4 fruit fly cellular contexts compared by ENCODE assay signal in the genomic region with DNA sequence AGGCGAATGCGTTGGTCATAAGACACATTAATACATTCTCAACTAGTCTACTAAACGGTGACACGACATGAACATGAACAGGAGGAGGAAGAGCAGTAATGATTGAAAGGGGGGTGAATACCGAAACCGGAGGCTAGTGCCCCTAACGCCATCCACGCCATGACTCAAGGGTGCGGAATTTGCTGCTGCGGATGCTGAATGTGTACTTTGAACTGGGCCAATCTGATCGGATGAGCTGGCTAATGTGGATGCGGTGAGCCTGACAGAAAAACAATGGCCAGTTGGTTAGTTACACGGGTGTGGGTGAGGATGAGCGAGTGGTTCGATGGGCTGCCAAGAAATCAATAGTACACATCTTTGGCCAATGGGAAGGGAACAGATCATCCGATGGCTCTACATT.
A peak's percentile ranks its signal among the peaks of the same experiment; 100 is the strongest.
TF ChIP-seq lines count a peak whose summit lies in the region.

No protein-coding gene starts in this region.

- no peak for TF ChIP-seq CTCF in whole organism, embryonic (GFP tag; optimal IDR thresholded peaks at IDR 0.05; lab: Kevin White, UChicago)

TF ChIP-seq in whole organism, adult, 20 proteins besides CTCF, POLR2A, EP300 and RAD21:
- TF ChIP-seq pad (GFP tag; optimal IDR thresholded peaks at IDR 0.05; lab: Kevin White, UChicago) (no peak), CG12768 (GFP tag; optimal IDR thresholded peaks at IDR 0.05; lab: Kevin White, UChicago) (peak; percentile 47), Mnt (GFP tag; optimal IDR thresholded peaks at IDR 0.05; lab: Kevin White, UChicago) (no peak), Hr96 (GFP tag; optimal IDR thresholded peaks at IDR 0.05; lab: Kevin White, UChicago) (no peak), CG5204 (GFP tag; optimal IDR thresholded peaks at IDR 0.05; lab: Kevin White, UChicago) (no peak), kay (GFP tag; lab: Kevin White, UChicago; ENCODE audit: borderline replicate concordance) (peak; percentile 90), tj (GFP tag; optimal IDR thresholded peaks at IDR 0.05; lab: Kevin White, UChicago) (no peak)
TF ChIP-seq in whole organism, adult: peak in this region for 2.

TF ChIP-seq in whole organism, embryonic, 481 proteins besides CTCF, POLR2A, EP300 and RAD21:
- TF ChIP-seq CG16815 (GFP tag; optimal IDR thresholded peaks at IDR 0.05; lab: Kevin White, UChicago) (no peak), nom (GFP tag; optimal IDR thresholded peaks at IDR 0.05; lab: Kevin White, UChicago) (peak; percentile 76), CG12071 (GFP tag; optimal IDR thresholded peaks at IDR 0.05; lab: Kevin White, UChicago) (no peak), Mes4 (GFP tag; optimal IDR thresholded peaks at IDR 0.05; lab: Kevin White, UChicago) (no peak)
TF ChIP-seq in whole organism, embryonic: peak in this region for 1.

TF ChIP-seq in whole organism, prepupa, 60 proteins besides CTCF, POLR2A, EP300 and RAD21:
- peak; percentile 54 for TF ChIP-seq CG6808 (GFP tag; optimal IDR thresholded peaks at IDR 0.05; lab: Kevin White, UChicago)
- no peak for TF ChIP-seq Blimp-1 (GFP tag; optimal IDR thresholded peaks at IDR 0.05; lab: Kevin White, UChicago)
- TF ChIP-seq cyc (GFP tag; optimal IDR thresholded peaks at IDR 0.05; lab: Kevin White, UChicago) = no peak
- no peak for TF ChIP-seq Lpt (GFP tag; optimal IDR thresholded peaks at IDR 0.05; lab: Kevin White, UChicago)
- peak; percentile 30 for TF ChIP-seq CG6854 (GFP tag; optimal IDR thresholded peaks at IDR 0.05; lab: Kevin White, UChicago)
- TF ChIP-seq CG32006 (GFP tag; optimal IDR thresholded peaks at IDR 0.05; lab: Kevin White, UChicago) = no peak
- TF ChIP-seq OdsH (GFP tag; optimal IDR thresholded peaks at IDR 0.05; lab: Kevin White, UChicago) = no peak
- TF ChIP-seq ss (GFP tag; optimal IDR thresholded peaks at IDR 0.05; lab: Kevin White, UChicago) = peak; percentile 6 to 46
- no peak for TF ChIP-seq CG10669 (GFP tag; optimal IDR thresholded peaks at IDR 0.05; lab: Kevin White, UChicago)
TF ChIP-seq in whole organism, prepupa: peak in this region for 3.

TF ChIP-seq in whole organism, pupa, 21 proteins besides CTCF, POLR2A, EP300 and RAD21:
- 0 out of 3 replicates have a peak, but pooled peaks have one; percentile 39 for TF ChIP-seq CG4496 (GFP tag; IDR thresholded peaks at IDR 0.05; lab: Robert Waterston, UW)
- no peak for TF ChIP-seq CG14655 (GFP tag; optimal IDR thresholded peaks at IDR 0.05; lab: Kevin White, UChicago)
- peak; percentile 38 for TF ChIP-seq gl (tag; optimal IDR thresholded peaks at IDR 0.05; lab: Kevin White, UChicago)
- no peak for TF ChIP-seq fd96Ca (GFP tag; IDR thresholded peaks at IDR 0.05; lab: Robert Waterston, UW)
- no peak for TF ChIP-seq Ets98B (GFP tag; IDR thresholded peaks at IDR 0.05; lab: Robert Waterston, UW)
- no peak for TF ChIP-seq D1 (tag; optimal IDR thresholded peaks at IDR 0.05; lab: Kevin White, UChicago)
- TF ChIP-seq CG13204 (GFP tag; optimal IDR thresholded peaks at IDR 0.05; lab: Kevin White, UChicago) = no peak
- no peak for TF ChIP-seq CG9948 (tag; optimal IDR thresholded peaks at IDR 0.05; lab: Kevin White, UChicago)
- no peak for TF ChIP-seq EcR (GFP tag; optimal IDR thresholded peaks at IDR 0.05; lab: Kevin White, UChicago)
- no peak for TF ChIP-seq CG15710 (tag; optimal IDR thresholded peaks at IDR 0.05; lab: Kevin White, UChicago)
- no peak for TF ChIP-seq Pif1B (GFP tag; optimal IDR thresholded peaks at IDR 0.05; lab: Kevin White, UChicago)
- TF ChIP-seq rn (GFP tag; IDR thresholded peaks at IDR 0.05; lab: Robert Waterston, UW) = no peak
- no peak for TF ChIP-seq Pif1A (GFP tag; optimal IDR thresholded peaks at IDR 0.05; lab: Kevin White, UChicago)
TF ChIP-seq in whole organism, pupa: peak in this region for 2.
